Worm (Caenorhabditis elegans) whole organism, mixed stage, embryonic: ENCODE measurements around the gene clec-144.

ENCODE experiments used
- ces-1 ChIP-seq: fragments of 150-350 bp; optimal IDR thresholded peaks from 2 replicates; lab custom pipeline; 2014; ENCODE audit warnings: missing biosample characterization, missing genetic modification reagents, missing genetic modification characterization
- cnd-1 ChIP-seq: fragments of 200-800 bp; sonication (Bioruptor generic); optimal IDR thresholded peaks from 2 replicates; lab custom pipeline; 2018; ENCODE audit warnings: mild to moderate bottlenecking, missing genetic modification characterization, missing compliant biosample characterization
- drap-1 ChIP-seq: fragments of 200-800 bp; sonication (Bioruptor generic); optimal IDR thresholded peaks from 3 replicates; lab custom pipeline; 2018; ENCODE audit warnings: mild to moderate bottlenecking, missing genetic modification characterization, missing compliant biosample characterization
- elt-3 ChIP-seq: fragments of 150-350 bp; optimal IDR thresholded peaks from 2 replicates; lab custom pipeline; 2014; ENCODE audit warnings: missing biosample characterization, missing genetic modification characterization
- lin-13 ChIP-seq: fragments of 150-350 bp; optimal IDR thresholded peaks from 2 replicates; lab custom pipeline; 2014; ENCODE audit warnings: missing biosample characterization, missing genetic modification characterization
- lsy-2 ChIP-seq: fragments of 150-350 bp; optimal IDR thresholded peaks from 2 replicates; lab custom pipeline; 2014; ENCODE audit warnings: missing biosample characterization, missing genetic modification characterization
- nhr-237 ChIP-seq: fragments of 150-350 bp; optimal IDR thresholded peaks from 2 replicates; lab custom pipeline; 2014; ENCODE audit warnings: missing biosample characterization, missing genetic modification characterization
- pha-4 ChIP-seq: fragments of 150-350 bp; optimal IDR thresholded peaks from 2 replicates; lab custom pipeline; 2018; ENCODE audit warnings: missing biosample characterization, missing genetic modification reagents, missing genetic modification characterization
- sem-2 ChIP-seq: fragments of 200-800 bp; sonication (Bioruptor generic); optimal IDR thresholded peaks from 2 replicates; lab custom pipeline; 2018; ENCODE audit warnings: mild to moderate bottlenecking, missing genetic modification characterization, missing compliant biosample characterization
- snpc-4 ChIP-seq: fragments of 150-350 bp; optimal IDR thresholded peaks from 2 replicates; lab custom pipeline; 2014; ENCODE audit warnings: missing biosample characterization, missing genetic modification characterization
- unc-39 ChIP-seq: fragments of 150-350 bp; optimal IDR thresholded peaks from 2 replicates; lab custom pipeline; 2014; ENCODE audit warnings: missing biosample characterization, missing genetic modification characterization
- unc-62 ChIP-seq: fragments of 150-350 bp; optimal IDR thresholded peaks from 2 replicates; lab custom pipeline; 2014; ENCODE audit warnings: missing biosample characterization, missing genetic modification reagents, missing genetic modification characterization
- ztf-11 ChIP-seq: fragments of 150-350 bp; optimal IDR thresholded peaks from 2 replicates; lab custom pipeline; 2014; ENCODE audit warnings: missing biosample characterization, missing genetic modification characterization

- no peak for TF ChIP-seq nhr-237 (tag; lab: Kevin White, UChicago)
- no peak for TF ChIP-seq unc-39 (tag; lab: Kevin White, UChicago)
- TF ChIP-seq drap-1: no peak
- TF ChIP-seq lsy-2 (tag; lab: Kevin White, UChicago): no peak
- no peak for TF ChIP-seq sem-2 (GFP tag; lab: Kevin White, UChicago)
- TF ChIP-seq ces-1 (GFP tag; lab: Kevin White, UChicago): no peak
- TF ChIP-seq snpc-4 (tag; lab: Kevin White, UChicago): no peak
- TF ChIP-seq lin-13 (tag; lab: Kevin White, UChicago): no peak
- TF ChIP-seq ztf-11 (tag; lab: Kevin White, UChicago): no peak
- no peak for TF ChIP-seq pha-4 (tag; lab: Kevin White, UChicago)
- no peak for TF ChIP-seq elt-3 (tag; lab: Kevin White, UChicago)
- no peak for TF ChIP-seq cnd-1
- no peak for TF ChIP-seq unc-62 (GFP tag; lab: Kevin White, UChicago)
Measured at ce11 chrII:11879784-11880183, 47.4 kb upstream of the clec-144 start.
